Worm (Caenorhabditis elegans) whole organism, midembryonic: ENCODE results near the gene M110.8.

Source experiments
- T22C8.4 ChIP-seq: fragments of 200-800 bp; sonication (Bioruptor generic); IDR thresholded peaks from 2 replicates; pipeline ENCODE4 v1.3.6; 2022; ENCODE audit warnings: missing genetic modification characterization, missing compliant biosample characterization
- cog-1 ChIP-seq: sonication (generic microtip); optimal IDR thresholded peaks from 2 replicates; lab custom pipeline; 2016; ENCODE audit warnings: missing genetic modification characterization, missing compliant biosample characterization
- flt-1 ChIP-seq: fragments of 200-800 bp; sonication (Bioruptor generic); IDR thresholded peaks from 2 replicates; pipeline ENCODE4 v1.3.6; 2022; ENCODE audit warnings: missing genetic modification characterization, missing compliant biosample characterization
- klf-2 ChIP-seq: fragments of 200-800 bp; sonication (Bioruptor generic); conservative IDR thresholded peaks from 2 replicates; pipeline ENCODE4 v1.3.6; 2022; ENCODE audit warnings: missing genetic modification reagents, missing genetic modification characterization, missing compliant biosample characterization
- med-1 ChIP-seq: sonication (generic microtip); optimal IDR thresholded peaks from 2 replicates; lab custom pipeline; 2017; ENCODE audit warnings: missing genetic modification characterization, mild to moderate bottlenecking, missing compliant biosample characterization, antibody characterized with exemption, missing genetic modification reagents; ENCODE audit not compliant: insufficient read depth
- tab-1 ChIP-seq: fragments of 200-800 bp; sonication (Bioruptor generic); IDR thresholded peaks from 2 replicates; pipeline ENCODE4 v1.3.6; 2022; ENCODE audit warnings: missing genetic modification characterization, missing compliant biosample characterization
- ztf-23 ChIP-seq: fragments of 200-800 bp; sonication (Bioruptor generic); IDR thresholded peaks from 2 replicates; pipeline ENCODE4 v1.3.6; 2022; ENCODE audit warnings: missing genetic modification reagents, missing genetic modification characterization, missing compliant biosample characterization

DNA sequence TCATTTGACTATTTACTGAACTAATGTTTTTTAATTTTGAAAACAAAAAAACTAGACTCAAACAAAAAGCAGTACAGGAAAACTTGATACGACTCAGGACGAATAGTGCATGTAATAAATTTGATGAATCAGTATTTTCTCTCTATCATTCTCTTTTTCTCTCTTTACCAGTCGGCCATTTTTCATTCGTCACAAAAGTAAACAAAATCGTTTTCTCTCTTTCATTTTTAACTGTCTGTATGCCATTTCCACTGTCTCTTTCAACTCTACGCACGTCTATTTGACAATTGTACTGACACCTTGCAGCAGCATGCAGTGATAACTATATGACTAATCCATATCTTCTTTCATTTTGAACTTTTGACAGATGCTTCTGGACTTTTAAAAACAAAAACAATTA is 39.4 kb upstream of the M110.8 start, which contains the start of the genes F35C11.2 and F35C11.4:
- TF ChIP-seq med-1 (GFP tag; lab: Kevin White, UChicago): no peak
- TF ChIP-seq ztf-23: no peak
- TF ChIP-seq cog-1 (tag; lab: Kevin White, UChicago): no peak
- TF ChIP-seq flt-1 (GFP tag; lab: Robert Waterston, UW): no peak
- no peak for TF ChIP-seq tab-1 (GFP tag; lab: Robert Waterston, UW)
- TF ChIP-seq T22C8.4 (GFP tag; lab: Robert Waterston, UW): no peak
- no peak for TF ChIP-seq klf-2 (GFP tag; lab: Robert Waterston, UW)
